Worm (Caenorhabditis elegans): ENCODE data around the gene K04A8.1.

ce11 chrV:6516491-6517304 lies 49.4 kb upstream of the K04A8.1 start, which contains the start of gene mdh-1:
- TF ChIP-seq dao-5 (tag; optimal IDR thresholded peaks at IDR 0.05), result no peak
- TF ChIP-seq him-1 (tag; optimal IDR thresholded peaks at IDR 0.05), result no peak
- no peak for TF ChIP-seq W03F9.2 (tag; optimal IDR thresholded peaks at IDR 0.05)

Measured in whole organism, L4/young adult.